Fruit fly (Drosophila melanogaster): ENCODE results near the gene REPTOR-BP.

REPTOR-BP gene

dm6 chr2L:10261774-10262173 lies 2.2 kb upstream of the REPTOR-BP start:
- TF ChIP-seq EcR (GFP tag; optimal IDR thresholded peaks at IDR 0.05): no peak
- TF ChIP-seq CG4496 (GFP tag; IDR thresholded peaks at IDR 0.05): no peak
- TF ChIP-seq CG13204 (GFP tag; optimal IDR thresholded peaks at IDR 0.05): no peak
- no peak for TF ChIP-seq CG9948 (tag; optimal IDR thresholded peaks at IDR 0.05)
- no peak for TF ChIP-seq CG8301 (tag; optimal IDR thresholded peaks at IDR 0.05)
- TF ChIP-seq gl (tag; optimal IDR thresholded peaks at IDR 0.05): no peak
- TF ChIP-seq D1 (tag; optimal IDR thresholded peaks at IDR 0.05): no peak
- TF ChIP-seq CG15710 (tag; optimal IDR thresholded peaks at IDR 0.05): no peak
- TF ChIP-seq CG12605 (GFP tag; IDR thresholded peaks at IDR 0.05): no peak

- no peak for TF ChIP-seq CG9948 (tag; optimal IDR thresholded peaks at IDR 0.05)
- no peak for TF ChIP-seq CG10348 (GFP tag; IDR thresholded peaks at IDR 0.05)
- no peak for TF ChIP-seq CG8301 (tag; optimal IDR thresholded peaks at IDR 0.05)
- peak; percentile 8 for TF ChIP-seq CG15710 (tag; optimal IDR thresholded peaks at IDR 0.05)
- TF ChIP-seq Pif1B (GFP tag; optimal IDR thresholded peaks at IDR 0.05): no peak
Observed at dm6 chr2L:10263343-10263744, 581 bp upstream of the REPTOR-BP start, which contains the start of gene Rsf1. Rsf1 (minus strand) TSS chr2L:10263554.

dm6 chr2L:10265129-10265528 lies 1.2 kb downstream of the REPTOR-BP start, which contains the start of gene Mob3:
Mob3 (plus strand) TSS chr2L:10265336.
- TF ChIP-seq Ets98B (GFP tag; IDR thresholded peaks at IDR 0.05) (no peak), Pif1B (GFP tag; optimal IDR thresholded peaks at IDR 0.05) (no peak), CG14655 (GFP tag; optimal IDR thresholded peaks at IDR 0.05) (no peak), CG8159 (tag; optimal IDR thresholded peaks at IDR 0.05) (no peak), CG9948 (tag; optimal IDR thresholded peaks at IDR 0.05) (no peak), fd96Ca (GFP tag; IDR thresholded peaks at IDR 0.05) (no peak), D1 (tag; optimal IDR thresholded peaks at IDR 0.05) (no peak), gl (tag; optimal IDR thresholded peaks at IDR 0.05) (no peak), CG15710 (tag; optimal IDR thresholded peaks at IDR 0.05) (no peak), CG10348 (GFP tag; IDR thresholded peaks at IDR 0.05) (no peak), CG4496 (GFP tag; IDR thresholded peaks at IDR 0.05) (no peak), CG13204 (GFP tag; optimal IDR thresholded peaks at IDR 0.05) (no peak), EcR (GFP tag; optimal IDR thresholded peaks at IDR 0.05) (no peak), rn (GFP tag; IDR thresholded peaks at IDR 0.05) (no peak), CG12605 (GFP tag; IDR thresholded peaks at IDR 0.05) (no peak), CG34367 (tag; optimal IDR thresholded peaks at IDR 0.05) (no peak), CG17806 (tag; optimal IDR thresholded peaks at IDR 0.05) (no peak), Pif1A (GFP tag; optimal IDR thresholded peaks at IDR 0.05) (no peak), Snoo (tag; optimal IDR thresholded peaks at IDR 0.05) (no peak)

dm6 chr2L:10266511-10266910 lies 2.6 kb downstream of the REPTOR-BP start, which contains the start of gene CG4953:
CG4953 (plus strand) TSS chr2L:10266703.
- no peak for TF ChIP-seq CG17806 (tag; optimal IDR thresholded peaks at IDR 0.05)
- no peak for TF ChIP-seq CG8301 (tag; optimal IDR thresholded peaks at IDR 0.05)
- TF ChIP-seq CG13204 (GFP tag; optimal IDR thresholded peaks at IDR 0.05): no peak
- TF ChIP-seq CG14655 (GFP tag; optimal IDR thresholded peaks at IDR 0.05): no peak

dm6 chr2L:10268688-10269087 lies 4.8 kb downstream of the REPTOR-BP start, which contains the start of gene CG4957:
CG4957 (plus strand) TSS chr2L:10268872.
- no peak for TF ChIP-seq CG17806 (tag; optimal IDR thresholded peaks at IDR 0.05)
- TF ChIP-seq CG8301 (tag; optimal IDR thresholded peaks at IDR 0.05): no peak
- no peak for TF ChIP-seq rn (GFP tag; IDR thresholded peaks at IDR 0.05)
- TF ChIP-seq EcR (GFP tag; optimal IDR thresholded peaks at IDR 0.05): no peak
- TF ChIP-seq CG4496 (GFP tag; IDR thresholded peaks at IDR 0.05): no peak
- no peak for TF ChIP-seq fd96Ca (GFP tag; IDR thresholded peaks at IDR 0.05)
- TF ChIP-seq CG10348 (GFP tag; IDR thresholded peaks at IDR 0.05): no peak
- TF ChIP-seq D1 (tag; optimal IDR thresholded peaks at IDR 0.05): no peak
- TF ChIP-seq Pif1B (GFP tag; optimal IDR thresholded peaks at IDR 0.05): no peak
- TF ChIP-seq CG12605 (GFP tag; IDR thresholded peaks at IDR 0.05): no peak
- TF ChIP-seq Ets98B (GFP tag; IDR thresholded peaks at IDR 0.05): no peak

dm6 chr2L:10269854-10270253 lies 5.9 kb downstream of the REPTOR-BP start, which contains the start of gene Mulk:
Mulk (plus strand) TSS chr2L:10270051.
- no peak for TF ChIP-seq CG4496 (GFP tag; IDR thresholded peaks at IDR 0.05)
- TF ChIP-seq D1 (tag; optimal IDR thresholded peaks at IDR 0.05): no peak
- TF ChIP-seq CG10348 (GFP tag; IDR thresholded peaks at IDR 0.05): no peak
- no peak for TF ChIP-seq Pif1B (GFP tag; optimal IDR thresholded peaks at IDR 0.05)
- TF ChIP-seq Pif1A (GFP tag; optimal IDR thresholded peaks at IDR 0.05): no peak
- TF ChIP-seq gl (tag; optimal IDR thresholded peaks at IDR 0.05): no peak
- TF ChIP-seq CG8159 (tag; optimal IDR thresholded peaks at IDR 0.05): no peak
- no peak for TF ChIP-seq CG13204 (GFP tag; optimal IDR thresholded peaks at IDR 0.05)
- no peak for TF ChIP-seq CG12605 (GFP tag; IDR thresholded peaks at IDR 0.05)
- TF ChIP-seq CG15710 (tag; optimal IDR thresholded peaks at IDR 0.05): no peak
- TF ChIP-seq EcR (GFP tag; optimal IDR thresholded peaks at IDR 0.05): no peak
- no peak for TF ChIP-seq CG32121 (GFP tag; IDR thresholded peaks at IDR 0.05)
- no peak for TF ChIP-seq CG9948 (tag; optimal IDR thresholded peaks at IDR 0.05)
- TF ChIP-seq Snoo (tag; optimal IDR thresholded peaks at IDR 0.05): no peak
- no peak for TF ChIP-seq Ets98B (GFP tag; IDR thresholded peaks at IDR 0.05)
- no peak for TF ChIP-seq rn (GFP tag; IDR thresholded peaks at IDR 0.05)
- TF ChIP-seq CG8301 (tag; optimal IDR thresholded peaks at IDR 0.05): no peak
- TF ChIP-seq CG34367 (tag; optimal IDR thresholded peaks at IDR 0.05): no peak

dm6 chr2L:10272224-10272623 lies 8.3 kb downstream of the REPTOR-BP start, which contains the start of gene trk:
trk (minus strand) TSS chr2L:10272324.
- TF ChIP-seq CG8301 (tag; optimal IDR thresholded peaks at IDR 0.05): no peak
- TF ChIP-seq CG32121 (GFP tag; IDR thresholded peaks at IDR 0.05): no peak
- TF ChIP-seq Pif1A (GFP tag; optimal IDR thresholded peaks at IDR 0.05): no peak
- no peak for TF ChIP-seq CG15710 (tag; optimal IDR thresholded peaks at IDR 0.05)
- no peak for TF ChIP-seq CG17806 (tag; optimal IDR thresholded peaks at IDR 0.05)
- no peak for TF ChIP-seq Ets98B (GFP tag; IDR thresholded peaks at IDR 0.05)
- no peak for TF ChIP-seq CG13204 (GFP tag; optimal IDR thresholded peaks at IDR 0.05)
- no peak for TF ChIP-seq CG8159 (tag; optimal IDR thresholded peaks at IDR 0.05)
- TF ChIP-seq CG4496 (GFP tag; IDR thresholded peaks at IDR 0.05): no peak
- no peak for TF ChIP-seq fd96Ca (GFP tag; IDR thresholded peaks at IDR 0.05)
- no peak for TF ChIP-seq CG34367 (tag; optimal IDR thresholded peaks at IDR 0.05)
- no peak for TF ChIP-seq Pif1B (GFP tag; optimal IDR thresholded peaks at IDR 0.05)
- TF ChIP-seq CG14655 (GFP tag; optimal IDR thresholded peaks at IDR 0.05): no peak
- no peak for TF ChIP-seq CG12605 (GFP tag; IDR thresholded peaks at IDR 0.05)
- TF ChIP-seq CG10348 (GFP tag; IDR thresholded peaks at IDR 0.05): no peak
- no peak for TF ChIP-seq Snoo (tag; optimal IDR thresholded peaks at IDR 0.05)
- TF ChIP-seq gl (tag; optimal IDR thresholded peaks at IDR 0.05): no peak
- TF ChIP-seq CG9948 (tag; optimal IDR thresholded peaks at IDR 0.05): no peak
